Fruit fly (Drosophila melanogaster) whole organism, wandering third instar larva: ENCODE results near the gene GstT3.
A peak's percentile ranks its signal among the peaks of the same experiment; 100 is the strongest.

ENCODE experiments used
- Abd-B ChIP-seq: fragments of >200 bp; optimal IDR thresholded peaks from 2 replicates; lab custom pipeline; 2017; ENCODE audit warnings: missing biosample characterization, missing genetic modification characterization
- CG32264 ChIP-seq: fragments of 200-800 bp; sonication (Bioruptor generic); optimal IDR thresholded peaks from 2 replicates; lab custom pipeline; 2016; ENCODE audit warnings: missing biosample characterization, missing genetic modification characterization
- CG9705 ChIP-seq: fragments of 200-800 bp; sonication (Bioruptor generic); optimal IDR thresholded peaks from 2 replicates; lab custom pipeline; 2018; ENCODE audit warnings: missing biosample characterization, mild to moderate bottlenecking, missing genetic modification characterization
- CrebA ChIP-seq: fragments of 200-800 bp; sonication (Bioruptor generic); optimal IDR thresholded peaks from 2 replicates; lab custom pipeline; 2016; ENCODE audit warnings: missing biosample characterization, mild to moderate bottlenecking, missing genetic modification characterization, borderline replicate concordance
- Dfd ChIP-seq: fragments of >200 bp; optimal IDR thresholded peaks from 2 replicates; lab custom pipeline; 2017; ENCODE audit warnings: missing biosample characterization, missing genetic modification characterization
- Dif ChIP-seq: fragments of 200-275, 200-300 bp; sonication (Bioruptor generic); optimal IDR thresholded peaks from 2 replicates; lab custom pipeline; 2018; ENCODE audit warnings: missing biosample characterization, missing genetic modification characterization; ENCODE audit not compliant: partially characterized antibody
- GATAd ChIP-seq: sonication (Bioruptor generic); optimal IDR thresholded peaks from 2 replicates; lab custom pipeline; 2016; ENCODE audit warnings: missing biosample characterization, missing genetic modification characterization
- HLH106 ChIP-seq: fragments of 200-800 bp; optimal IDR thresholded peaks from 3 replicates; lab custom pipeline; 2019; ENCODE audit warnings: missing biosample characterization, mild to moderate bottlenecking, missing genetic modification characterization, moderate library complexity
- Hnf4 ChIP-seq: fragments of 200-800 bp; sonication (Bioruptor generic); optimal IDR thresholded peaks from 2 replicates; lab custom pipeline; 2016; ENCODE audit warnings: missing biosample characterization, mild to moderate bottlenecking, missing genetic modification characterization
- Hr78 ChIP-seq: fragments of >200 bp; optimal IDR thresholded peaks from 2 replicates; lab custom pipeline; 2017; ENCODE audit warnings: missing biosample characterization, missing genetic modification characterization
- Hr83 ChIP-seq: fragments of 200-300 bp; sonication (Bioruptor generic); optimal IDR thresholded peaks from 2 replicates; lab custom pipeline; 2016; ENCODE audit warnings: missing biosample characterization, mild to moderate bottlenecking, missing genetic modification characterization, moderate library complexity; ENCODE audit not compliant: poor library complexity, severe bottlenecking
- Jra ChIP-seq: sonication (Bioruptor generic); optimal IDR thresholded peaks from 2 replicates; lab custom pipeline; 2016; ENCODE audit warnings: missing biosample characterization, missing genetic modification characterization
- Mio ChIP-seq: sonication (Bioruptor generic); optimal IDR thresholded peaks from 2 replicates; lab custom pipeline; 2016; ENCODE audit warnings: missing biosample characterization, missing genetic modification characterization
- Myc ChIP-seq: fragments of >200 bp; optimal IDR thresholded peaks from 2 replicates; lab custom pipeline; 2017
- N ChIP-seq: fragments of >200 bp; optimal IDR thresholded peaks from 2 replicates; lab custom pipeline; 2018; ENCODE audit warnings: missing biosample characterization, missing external identifiers, missing genetic modification characterization
- OdsH ChIP-seq: fragments of 200-800 bp; sonication (Bioruptor generic); optimal IDR thresholded peaks from 2 replicates; lab custom pipeline; 2016; ENCODE audit warnings: missing biosample characterization, mild to moderate bottlenecking, missing genetic modification characterization
- Rel ChIP-seq, 2 experiments: fragments of 200-800 bp; sonication (Bioruptor generic) in 1 of 2; optimal IDR thresholded peaks; 2 replicates in 1 of 2; 3 replicates in 1 of 2; lab custom pipeline; 2016 to 2019; ENCODE audit warnings: mild to moderate bottlenecking in 2 of 2, missing biosample characterization in 2 of 2, missing genetic modification characterization in 2 of 2, moderate library complexity in 1 of 2
- Sp1 ChIP-seq: fragments of 200-800 bp; sonication (Bioruptor generic); optimal IDR thresholded peaks from 3 replicates; lab custom pipeline; 2019; ENCODE audit warnings: missing biosample characterization, mild to moderate bottlenecking, missing genetic modification characterization, moderate library complexity
- Vsx2 ChIP-seq: fragments of 200-300, 225-300 bp; sonication (Bioruptor generic); optimal IDR thresholded peaks from 2 replicates; lab custom pipeline; 2018; ENCODE audit warnings: missing biosample characterization, missing genetic modification characterization; ENCODE audit not compliant: partially characterized antibody
- br ChIP-seq: fragments of 200-800 bp; sonication (Bioruptor generic); optimal IDR thresholded peaks from 2 replicates; lab custom pipeline; 2016; ENCODE audit warnings: missing biosample characterization, missing genetic modification characterization
- brk ChIP-seq: fragments of 200-800 bp; sonication (Bioruptor generic); optimal IDR thresholded peaks from 2 replicates; lab custom pipeline; 2016; ENCODE audit warnings: missing biosample characterization, mild to moderate bottlenecking, missing genetic modification characterization
- dl ChIP-seq, 2 experiments: fragments of 175-275, 200-275 bp in 1 of 2; fragments of 200-275 bp in 1 of 2; sonication (Bioruptor generic); optimal IDR thresholded peaks; lab custom pipeline; 2018; ENCODE audit warnings: mild to moderate bottlenecking in 2 of 2, missing biosample characterization in 2 of 2, missing genetic modification characterization in 2 of 2, moderate library complexity in 2 of 2; ENCODE audit not compliant: partially characterized antibody in 2 of 2, insufficient read depth in 1 of 2
- dmrt93B ChIP-seq: fragments of 200-800 bp; sonication (Bioruptor generic); optimal IDR thresholded peaks from 2 replicates; lab custom pipeline; 2018; ENCODE audit warnings: missing biosample characterization, mild to moderate bottlenecking, missing genetic modification characterization
- dsf ChIP-seq: sonication (Bioruptor generic); optimal IDR thresholded peaks from 2 replicates; lab custom pipeline; 2016; ENCODE audit warnings: missing biosample characterization, missing genetic modification characterization, borderline replicate concordance
- ey ChIP-seq: fragments of 200-800 bp; sonication (Bioruptor generic); optimal IDR thresholded peaks from 2 replicates; lab custom pipeline; 2016; ENCODE audit warnings: missing biosample characterization, missing genetic modification characterization
- foxo ChIP-seq, 2 experiments: fragments of 200-800 bp; sonication (Bioruptor generic); optimal IDR thresholded peaks; 2 replicates in 1 of 2; 3 replicates in 1 of 2; lab custom pipeline; 2016 to 2017; ENCODE audit warnings: missing biosample characterization in 2 of 2, missing genetic modification characterization in 2 of 2
- fru ChIP-seq: fragments of 200-800 bp; sonication (Bioruptor generic); optimal IDR thresholded peaks from 3 replicates; lab custom pipeline; 2016; ENCODE audit warnings: missing biosample characterization, mild to moderate bottlenecking, missing genetic modification characterization
- h ChIP-seq: fragments of 200-800 bp; sonication (Bioruptor generic); optimal IDR thresholded peaks from 3 replicates; lab custom pipeline; 2016; ENCODE audit warnings: missing biosample characterization, mild to moderate bottlenecking, missing genetic modification characterization
- jim ChIP-seq: fragments of 175-275, 200-325 bp; sonication (Bioruptor generic); optimal IDR thresholded peaks from 2 replicates; lab custom pipeline; 2016; ENCODE audit warnings: missing biosample characterization, mild to moderate bottlenecking, missing genetic modification characterization
- lola ChIP-seq: fragments of >200 bp; optimal IDR thresholded peaks from 2 replicates; lab custom pipeline; 2017; ENCODE audit warnings: missing biosample characterization, missing genetic modification characterization
- pan ChIP-seq: fragments of >200 bp; optimal IDR thresholded peaks from 2 replicates; lab custom pipeline; 2017
- psq ChIP-seq: fragments of 200-800 bp; sonication (Bioruptor generic); optimal IDR thresholded peaks from 3 replicates; lab custom pipeline; 2017; ENCODE audit warnings: missing biosample characterization, mild to moderate bottlenecking, missing genetic modification characterization, moderate library complexity
- rgr ChIP-seq: fragments of 200-800 bp; sonication (Bioruptor generic); optimal IDR thresholded peaks from 3 replicates; lab custom pipeline; 2016; ENCODE audit warnings: missing biosample characterization, mild to moderate bottlenecking, missing genetic modification characterization
- sage ChIP-seq: fragments of 200-800 bp; sonication (Bioruptor generic); optimal IDR thresholded peaks from 2 replicates; lab custom pipeline; 2016; ENCODE audit warnings: missing biosample characterization, mild to moderate bottlenecking, missing genetic modification characterization
- sv ChIP-seq: fragments of 200-800 bp; sonication (Bioruptor generic); optimal IDR thresholded peaks from 3 replicates; lab custom pipeline; 2016; ENCODE audit warnings: missing biosample characterization, missing genetic modification characterization
- tai ChIP-seq: sonication (Bioruptor generic); optimal IDR thresholded peaks from 2 replicates; lab custom pipeline; 2016; ENCODE audit warnings: missing biosample characterization, missing genetic modification characterization
- usp ChIP-seq: fragments of >200 bp; optimal IDR thresholded peaks from 2 replicates; lab custom pipeline; 2017; ENCODE audit warnings: missing biosample characterization, missing genetic modification characterization
- woc ChIP-seq: sonication (Bioruptor generic); optimal IDR thresholded peaks from 2 replicates; lab custom pipeline; 2016; ENCODE audit warnings: missing biosample characterization, mild to moderate bottlenecking, missing genetic modification characterization

GstT3 gene

DNA sequence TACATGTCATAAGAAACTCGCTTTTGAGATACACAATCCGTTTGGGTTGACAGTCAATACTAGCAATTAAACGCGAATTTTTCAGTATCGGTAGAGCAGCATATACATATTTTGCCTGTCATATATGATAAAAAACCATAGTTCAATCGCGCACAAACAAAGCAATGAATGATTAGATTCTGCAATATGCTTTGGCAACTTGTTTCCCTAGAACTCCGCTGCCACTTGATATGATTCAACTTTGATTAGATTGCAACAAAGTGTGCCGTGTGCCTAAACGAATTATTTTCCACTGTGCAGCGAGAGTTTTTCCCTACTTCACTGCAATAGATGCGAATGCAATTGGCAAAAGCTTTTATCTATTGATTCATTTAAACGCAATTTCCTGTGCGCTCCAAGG, 34.4 kb downstream of the GstT3 start:
- no peak for TF ChIP-seq woc (GFP tag; lab: Kevin White, UChicago)
- TF ChIP-seq Hr78 (GFP tag; lab: Kevin White, UChicago) = no peak
- no peak for TF ChIP-seq dmrt93B (GFP tag; lab: Kevin White, UChicago)
- no peak for TF ChIP-seq lola (GFP tag; lab: Kevin White, UChicago)
- TF ChIP-seq Sp1 = no peak
- TF ChIP-seq foxo (GFP tag; optimal IDR thresholded peaks at IDR 0.05; lab: Kevin White, UChicago) = no peak
- no peak for TF ChIP-seq Mio (GFP tag; lab: Kevin White, UChicago)
- TF ChIP-seq CG32264 (GFP tag; lab: Kevin White, UChicago) = no peak
- no peak for TF ChIP-seq dsf (GFP tag; lab: Kevin White, UChicago)
- TF ChIP-seq tai (GFP tag; lab: Kevin White, UChicago) = no peak
- no peak for TF ChIP-seq ey (GFP tag; lab: Kevin White, UChicago)
- TF ChIP-seq pan = no peak
- TF ChIP-seq Myc (lab: Kevin White, UChicago) = no peak
- no peak for TF ChIP-seq sage
- TF ChIP-seq br (GFP tag; lab: Kevin White, UChicago) = no peak
- no peak for TF ChIP-seq Hr83 (GFP tag; lab: Kevin White, UChicago)

- TF ChIP-seq foxo (GFP tag; optimal IDR thresholded peaks at IDR 0.05; lab: Kevin White, UChicago) (no peak), sage (no peak), HLH106 (tag; lab: Kevin White, UChicago) (no peak), h (no peak), lola (GFP tag; lab: Kevin White, UChicago) (no peak), Hr83 (GFP tag; lab: Kevin White, UChicago) (no peak), CrebA (no peak), ey (GFP tag; lab: Kevin White, UChicago) (no peak)
Observed at dm6 chrX:20502252-20502651, 35.0 kb downstream of the GstT3 start.

- TF ChIP-seq Jra (GFP tag; lab: Kevin White, UChicago) (no peak), Myc (lab: Kevin White, UChicago) (no peak), woc (GFP tag; lab: Kevin White, UChicago) (no peak), N (GFP tag; lab: Kevin White, UChicago) (no peak), rgr (GFP tag; lab: Kevin White, UChicago) (no peak), Dfd (GFP tag; lab: Kevin White, UChicago) (no peak), fru (GFP tag; lab: Kevin White, UChicago) (peak; percentile 62), Hnf4 (GFP tag; lab: Kevin White, UChicago) (peak; percentile 32), jim (GFP tag; lab: Kevin White, UChicago) (no peak), CG9705 (GFP tag; lab: Kevin White, UChicago) (no peak), psq (GFP tag; lab: Kevin White, UChicago) (peak; percentile 46), pan (no peak), Vsx2 (GFP tag; lab: Kevin White, UChicago) (no peak), brk (GFP tag; lab: Kevin White, UChicago) (no peak), sage (peak; percentile 7), dl (GFP tag; optimal IDR thresholded peaks at IDR 0.05; lab: Kevin White, UChicago; ENCODE audit: insufficient read depth in 1 of 2, partially characterized antibody in 2 of 2) (no peak), Hr83 (GFP tag; lab: Kevin White, UChicago) (no peak), HLH106 (tag; lab: Kevin White, UChicago) (peak; percentile 66), lola (GFP tag; lab: Kevin White, UChicago) (no peak), h (peak; percentile 74), dsf (GFP tag; lab: Kevin White, UChicago) (no peak), CG32264 (GFP tag; lab: Kevin White, UChicago) (no peak), OdsH (GFP tag; lab: Kevin White, UChicago) (peak; percentile 7), Mio (GFP tag; lab: Kevin White, UChicago) (no peak), foxo (GFP tag; optimal IDR thresholded peaks at IDR 0.05; lab: Kevin White, UChicago) (peak in 1 of 2 experiments; percentile 38), Hr78 (GFP tag; lab: Kevin White, UChicago) (no peak), dmrt93B (GFP tag; lab: Kevin White, UChicago) (peak; percentile 55), br (GFP tag; lab: Kevin White, UChicago) (peak; percentile 47), Dif (GFP tag; lab: Kevin White, UChicago) (no peak), Rel (GFP tag; optimal IDR thresholded peaks at IDR 0.05; lab: Kevin White, UChicago) (no peak), Rel (tag; optimal IDR thresholded peaks at IDR 0.05; lab: Kevin White, UChicago) (peak; percentile 29), Sp1 (peak; percentile 41), tai (GFP tag; lab: Kevin White, UChicago) (no peak), GATAd (no peak), ey (GFP tag; lab: Kevin White, UChicago) (peak; percentile 57), Abd-B (GFP tag; lab: Kevin White, UChicago) (no peak), usp (GFP tag; lab: Kevin White, UChicago) (no peak), CrebA (no peak), sv (GFP tag; lab: Kevin White, UChicago) (no peak)
Observed at dm6 chrX:20502776-20503503, 35.7 kb downstream of the GstT3 start.
